Worm (Caenorhabditis elegans) whole organism, L4/young adult: ENCODE data around the gene F23F12.13.

Experiments used
- W03F9.2 ChIP-seq: fragments of 150-350 bp; optimal IDR thresholded peaks from 2 replicates; lab custom pipeline; 2014; ENCODE audit warnings: missing biosample characterization, missing genetic modification characterization
- dao-5 ChIP-seq: sonication (generic microtip); optimal IDR thresholded peaks from 2 replicates; lab custom pipeline; 2016; ENCODE audit warnings: missing genotype, missing genetic modification characterization, moderate library complexity, missing compliant biosample characterization
- him-1 ChIP-seq: sonication (generic microtip); optimal IDR thresholded peaks from 2 replicates; lab custom pipeline; 2016; ENCODE audit warnings: missing genotype, missing genetic modification reagents, missing genetic modification characterization, missing compliant biosample characterization

Gene F23F12.13

ce11 chrIII:6508327-6508726, 12.9 kb downstream of the F23F12.13 start:
- TF ChIP-seq W03F9.2 (tag; lab: Kevin White, UChicago) (no peak), him-1 (tag; lab: Kevin White, UChicago) (no peak), dao-5 (tag; lab: Kevin White, UChicago) (no peak)

DNA sequence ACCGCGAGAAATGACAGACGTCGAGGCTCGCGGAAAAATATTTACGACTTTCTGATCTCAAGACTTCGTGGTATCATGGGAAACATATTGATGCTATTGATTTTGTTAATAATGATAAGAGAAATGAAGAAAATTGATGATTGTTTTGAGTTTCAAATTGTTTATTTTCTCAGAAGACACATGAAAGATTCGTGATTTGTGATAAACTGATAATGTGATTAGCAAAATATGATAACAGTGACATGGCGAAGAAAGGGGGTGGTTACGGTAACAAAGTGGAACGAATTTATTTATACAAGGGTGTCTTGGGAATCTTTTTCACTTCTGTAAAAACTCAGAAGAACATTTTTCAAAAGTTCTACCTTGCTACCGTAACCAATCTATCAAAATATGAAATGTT, 13.8 kb downstream of the F23F12.13 start:
- TF ChIP-seq W03F9.2 (tag; lab: Kevin White, UChicago) (no peak), dao-5 (tag; lab: Kevin White, UChicago) (no peak), him-1 (tag; lab: Kevin White, UChicago) (no peak)

ce11 chrIII:6514673-6515072, 19.2 kb downstream of the F23F12.13 start, which contains the start of gene acr-5:
acr-5 (minus strand) TSS chrIII:6514773.
- no peak for TF ChIP-seq him-1 (tag; lab: Kevin White, UChicago)
- no peak for TF ChIP-seq dao-5 (tag; lab: Kevin White, UChicago)
- TF ChIP-seq W03F9.2 (tag; lab: Kevin White, UChicago): no peak

DNA sequence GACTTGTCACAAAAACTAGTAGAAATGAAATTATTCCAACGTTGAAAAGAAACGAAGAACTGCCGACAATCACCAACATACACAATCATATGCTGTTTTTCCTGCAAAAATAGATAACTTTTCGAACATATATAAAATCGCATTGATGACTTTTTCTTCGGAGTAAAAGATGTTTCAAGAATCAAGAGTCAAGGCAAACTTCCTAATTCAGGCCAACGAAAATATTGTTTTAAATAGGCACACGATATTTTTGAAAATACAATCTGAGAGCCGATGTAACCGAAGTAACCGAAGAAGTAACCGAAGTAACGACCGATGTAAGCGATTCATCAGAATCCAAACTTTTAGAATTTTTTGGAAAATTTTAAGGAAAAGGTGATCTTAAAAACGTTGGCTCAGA, 24.5 kb downstream of the F23F12.13 start, which contains the start of gene C09E7.10:
C09E7.10 (minus strand) TSS at position 101 of the 400 bp plus-strand sequence.
- no peak for TF ChIP-seq dao-5 (tag; lab: Kevin White, UChicago)
- no peak for TF ChIP-seq W03F9.2 (tag; lab: Kevin White, UChicago)
- TF ChIP-seq him-1 (tag; lab: Kevin White, UChicago): no peak

DNA sequence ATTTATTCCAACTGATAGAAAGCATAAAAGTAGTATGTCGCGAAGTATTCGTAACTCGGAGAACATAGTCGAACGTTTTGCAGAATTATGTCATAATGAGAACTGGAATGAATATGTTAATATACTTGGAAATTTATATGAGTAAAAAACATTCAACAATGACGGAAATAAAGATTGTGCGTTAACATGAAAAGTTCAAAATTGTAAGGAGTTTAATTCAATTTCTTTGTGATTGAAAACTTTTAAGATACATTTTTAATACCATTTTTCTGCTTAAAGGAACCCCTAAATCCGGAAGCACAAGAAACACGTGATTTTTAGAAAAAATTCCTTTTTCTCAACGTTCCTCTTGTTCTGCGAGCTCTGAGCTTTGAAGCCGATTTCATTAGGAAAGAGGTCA, 30.1 kb downstream of the F23F12.13 start, which contains the start of gene oig-1:
oig-1 (minus strand) TSS at position 101 of the 400 bp plus-strand sequence.
- no peak for TF ChIP-seq him-1 (tag; lab: Kevin White, UChicago)
- TF ChIP-seq W03F9.2 (tag; lab: Kevin White, UChicago): no peak
- no peak for TF ChIP-seq dao-5 (tag; lab: Kevin White, UChicago)

- TF ChIP-seq W03F9.2 (tag; lab: Kevin White, UChicago) (no peak), him-1 (tag; lab: Kevin White, UChicago) (no peak), dao-5 (tag; lab: Kevin White, UChicago) (no peak)
Observed at ce11 chrIII:6527902-6528301, 32.4 kb downstream of the F23F12.13 start, which contains the start of gene pqn-10. pqn-10 (plus strand) TSS chrIII:6528202.

- no peak for TF ChIP-seq dao-5 (tag; lab: Kevin White, UChicago)
- TF ChIP-seq W03F9.2 (tag; lab: Kevin White, UChicago): no peak
- TF ChIP-seq him-1 (tag; lab: Kevin White, UChicago): no peak
Observed at ce11 chrIII:6531099-6531498, 35.6 kb downstream of the F23F12.13 start, which contains the start of gene C09E7.11. C09E7.11 (plus strand) TSS chrIII:6531399.

ce11 chrIII:6532647-6533046, 37.2 kb downstream of the F23F12.13 start, which contains the start of gene srxa-5:
srxa-5 (plus strand) TSS chrIII:6532947.
- TF ChIP-seq dao-5 (tag; lab: Kevin White, UChicago): no peak
- no peak for TF ChIP-seq him-1 (tag; lab: Kevin White, UChicago)
- no peak for TF ChIP-seq W03F9.2 (tag; lab: Kevin White, UChicago)

ce11 chrIII:6536945-6537568, 41.6 kb downstream of the F23F12.13 start, which contains the start of gene C09E7.4:
C09E7.4 (minus strand) TSS chrIII:6536995.
- no peak for TF ChIP-seq him-1 (tag; lab: Kevin White, UChicago)
